Fruit fly (Drosophila melanogaster): ENCODE results near the gene Akr1B.

Gene Akr1B

DNA sequence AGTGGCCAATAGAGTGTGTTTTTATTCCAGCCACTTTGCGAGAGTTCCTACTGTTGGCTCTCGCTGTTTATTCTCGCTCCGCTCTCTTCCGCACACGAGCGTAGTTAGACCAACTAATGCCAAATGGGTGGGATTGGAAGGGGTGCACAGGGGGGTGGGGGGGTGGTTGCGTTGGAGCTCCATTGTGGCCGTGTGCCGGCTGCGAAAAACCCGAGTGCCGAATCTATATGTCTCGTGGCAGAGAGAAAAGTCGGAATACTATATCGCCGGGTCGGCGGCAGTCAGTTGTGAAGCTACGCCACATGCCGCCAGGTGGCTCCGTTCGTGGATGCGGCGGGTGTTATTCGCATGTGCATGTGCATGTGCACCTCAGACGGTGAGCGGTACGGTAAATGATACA is 23.0 kb downstream of the Akr1B start:
- TF ChIP-seq Fer3 (tag; optimal IDR thresholded peaks at IDR 0.05) (no peak), Ssrp (tag; optimal IDR thresholded peaks at IDR 0.05) (no peak), CG15514 (GFP tag; optimal IDR thresholded peaks at IDR 0.05) (no peak), da (GFP tag; optimal IDR thresholded peaks at IDR 0.05) (no peak), Dbx (GFP tag; IDR thresholded peaks at IDR 0.05) (0 out of 3 replicates have a peak, but pooled peaks have one; percentile 11), Sin3A (optimal IDR thresholded peaks at IDR 0.05) (no peak), CG2129 (GFP tag; IDR thresholded peaks at IDR 0.05; ENCODE audit: partially characterized antibody) (no peak), Dip2 (GFP tag; IDR thresholded peaks at IDR 0.05) (no peak), CG34422 (GFP tag; IDR thresholded peaks at IDR 0.05) (peak; percentile 28; the same call in 1 of the 3 replicates), CG32767 (GFP tag; IDR thresholded peaks at IDR 0.05) (0 out of 2 replicates have a peak, but pooled peaks have one; percentile 12), Bteb2 (GFP tag; optimal IDR thresholded peaks at IDR 0.05) (no peak), Drgx (GFP tag; IDR thresholded peaks at IDR 0.05) (0 out of 2 replicates have a peak, but pooled peaks have one; percentile 11), wdn (GFP tag; IDR thresholded peaks at IDR 0.05) (no peak), CG7786 (GFP tag; optimal IDR thresholded peaks at IDR 0.05) (no peak), CG16863 (GFP tag; optimal IDR thresholded peaks at IDR 0.05) (no peak), CG14014 (GFP tag; IDR thresholded peaks at IDR 0.05) (no peak), Awh (GFP tag; IDR thresholded peaks at IDR 0.05) (no peak), otp (GFP tag; IDR thresholded peaks at IDR 0.05) (no peak), CG6272 (GFP tag; IDR thresholded peaks at IDR 0.05) (peak; percentile 31; the same call in 1 of the 2 replicates), ken (GFP tag; IDR thresholded peaks at IDR 0.05) (no peak), chinmo (GFP tag; IDR thresholded peaks at IDR 0.05; ENCODE audit: partially characterized antibody) (0 out of 4 replicates have a peak, but pooled peaks have one; percentile 21), CG10431 (GFP tag; optimal IDR thresholded peaks at IDR 0.05) (no peak), Mrtf (GFP tag; IDR thresholded peaks at IDR 0.05) (no peak), CG17829 (tag; optimal IDR thresholded peaks at IDR 0.05) (no peak), Deaf1 (tag; optimal IDR thresholded peaks at IDR 0.05) (peak; percentile 85), Oli (tag; optimal IDR thresholded peaks at IDR 0.05) (no peak), gsb (GFP tag; IDR thresholded peaks at IDR 0.05) (no peak), luna (GFP tag; optimal IDR thresholded peaks at IDR 0.05) (no peak), Opbp (GFP tag; IDR thresholded peaks at IDR 0.05; ENCODE audit: partially characterized antibody) (0 out of 3 replicates have a peak, but pooled peaks have one; percentile 31), CG14965 (GFP tag; optimal IDR thresholded peaks at IDR 0.05; ENCODE audit: borderline replicate concordance) (no peak), CG13775 (GFP tag; optimal IDR thresholded peaks at IDR 0.05) (no peak), CG13894 (tag; optimal IDR thresholded peaks at IDR 0.05) (peak; percentile 84), her (GFP tag; optimal IDR thresholded peaks at IDR 0.05) (no peak), dan (GFP tag; IDR thresholded peaks at IDR 0.05) (no peak), CG3407 (GFP tag; optimal IDR thresholded peaks at IDR 0.05) (no peak), Pdp1 (GFP tag; optimal IDR thresholded peaks at IDR 0.05) (no peak), chm (GFP tag; IDR thresholded peaks at IDR 0.05) (no peak), Doc2 (GFP tag; IDR thresholded peaks at IDR 0.05) (no peak), CG17359 (tag; optimal IDR thresholded peaks at IDR 0.05) (no peak), CG11456 (GFP tag; IDR thresholded peaks at IDR 0.05) (0 out of 3 replicates have a peak, but pooled peaks have one; percentile 47), hbn (GFP tag; IDR thresholded peaks at IDR 0.05; ENCODE audit: partially characterized antibody) (no peak), Fer2 (tag; optimal IDR thresholded peaks at IDR 0.05) (no peak), Mes4 (GFP tag; optimal IDR thresholded peaks at IDR 0.05) (no peak), CTCF (GFP tag; optimal IDR thresholded peaks at IDR 0.05) (peak; percentile 40), gt (GFP tag; IDR thresholded peaks at IDR 0.05) (no peak), CG12236 (GFP tag; optimal IDR thresholded peaks at IDR 0.05) (no peak), crol (GFP tag; IDR thresholded peaks at IDR 0.05) (peak; percentile 82), trh (GFP tag; optimal IDR thresholded peaks at IDR 0.05) (no peak), CG7357 (GFP tag; IDR thresholded peaks at IDR 0.05) (0 out of 3 replicates have a peak, but pooled peaks have one; percentile 32)

All from whole organism, embryonic.